Fruit fly (Drosophila melanogaster) whole organism, wandering third instar larva: ENCODE measurements around the gene CG15740.

ENCODE experiments used
- Abd-B ChIP-seq: fragments of >200 bp; optimal IDR thresholded peaks from 2 replicates; lab custom pipeline; 2017; ENCODE audit warnings: missing biosample characterization, missing genetic modification characterization
- CG32264 ChIP-seq: fragments of 200-800 bp; sonication (Bioruptor generic); optimal IDR thresholded peaks from 2 replicates; lab custom pipeline; 2016; ENCODE audit warnings: missing biosample characterization, missing genetic modification characterization
- CG9705 ChIP-seq: fragments of 200-800 bp; sonication (Bioruptor generic); optimal IDR thresholded peaks from 2 replicates; lab custom pipeline; 2018; ENCODE audit warnings: missing biosample characterization, mild to moderate bottlenecking, missing genetic modification characterization
- CrebA ChIP-seq: fragments of 200-800 bp; sonication (Bioruptor generic); optimal IDR thresholded peaks from 2 replicates; lab custom pipeline; 2016; ENCODE audit warnings: missing biosample characterization, mild to moderate bottlenecking, missing genetic modification characterization, borderline replicate concordance
- Dfd ChIP-seq: fragments of >200 bp; optimal IDR thresholded peaks from 2 replicates; lab custom pipeline; 2017; ENCODE audit warnings: missing biosample characterization, missing genetic modification characterization
- Dif ChIP-seq: fragments of 200-275, 200-300 bp; sonication (Bioruptor generic); optimal IDR thresholded peaks from 2 replicates; lab custom pipeline; 2018; ENCODE audit warnings: missing biosample characterization, missing genetic modification characterization; ENCODE audit not compliant: partially characterized antibody
- GATAd ChIP-seq: sonication (Bioruptor generic); optimal IDR thresholded peaks from 2 replicates; lab custom pipeline; 2016; ENCODE audit warnings: missing biosample characterization, missing genetic modification characterization
- HLH106 ChIP-seq: fragments of 200-800 bp; optimal IDR thresholded peaks from 3 replicates; lab custom pipeline; 2019; ENCODE audit warnings: missing biosample characterization, mild to moderate bottlenecking, missing genetic modification characterization, moderate library complexity
- Hnf4 ChIP-seq: fragments of 200-800 bp; sonication (Bioruptor generic); optimal IDR thresholded peaks from 2 replicates; lab custom pipeline; 2016; ENCODE audit warnings: missing biosample characterization, mild to moderate bottlenecking, missing genetic modification characterization
- Hr78 ChIP-seq: fragments of >200 bp; optimal IDR thresholded peaks from 2 replicates; lab custom pipeline; 2017; ENCODE audit warnings: missing biosample characterization, missing genetic modification characterization
- Jra ChIP-seq: sonication (Bioruptor generic); optimal IDR thresholded peaks from 2 replicates; lab custom pipeline; 2016; ENCODE audit warnings: missing biosample characterization, missing genetic modification characterization
- Mio ChIP-seq: sonication (Bioruptor generic); optimal IDR thresholded peaks from 2 replicates; lab custom pipeline; 2016; ENCODE audit warnings: missing biosample characterization, missing genetic modification characterization
- Myc ChIP-seq: fragments of >200 bp; optimal IDR thresholded peaks from 2 replicates; lab custom pipeline; 2017
- N ChIP-seq: fragments of >200 bp; optimal IDR thresholded peaks from 2 replicates; lab custom pipeline; 2018; ENCODE audit warnings: missing biosample characterization, missing external identifiers, missing genetic modification characterization
- OdsH ChIP-seq: fragments of 200-800 bp; sonication (Bioruptor generic); optimal IDR thresholded peaks from 2 replicates; lab custom pipeline; 2016; ENCODE audit warnings: missing biosample characterization, mild to moderate bottlenecking, missing genetic modification characterization
- Rel ChIP-seq, 2 experiments: fragments of 200-800 bp; sonication (Bioruptor generic) in 1 of 2; optimal IDR thresholded peaks; 2 replicates in 1 of 2; 3 replicates in 1 of 2; lab custom pipeline; 2016 to 2019; ENCODE audit warnings: mild to moderate bottlenecking in 2 of 2, missing biosample characterization in 2 of 2, missing genetic modification characterization in 2 of 2, moderate library complexity in 1 of 2
- Sp1 ChIP-seq: fragments of 200-800 bp; sonication (Bioruptor generic); optimal IDR thresholded peaks from 3 replicates; lab custom pipeline; 2019; ENCODE audit warnings: missing biosample characterization, mild to moderate bottlenecking, missing genetic modification characterization, moderate library complexity
- Vsx2 ChIP-seq: fragments of 200-300, 225-300 bp; sonication (Bioruptor generic); optimal IDR thresholded peaks from 2 replicates; lab custom pipeline; 2018; ENCODE audit warnings: missing biosample characterization, missing genetic modification characterization; ENCODE audit not compliant: partially characterized antibody
- br ChIP-seq: fragments of 200-800 bp; sonication (Bioruptor generic); optimal IDR thresholded peaks from 2 replicates; lab custom pipeline; 2016; ENCODE audit warnings: missing biosample characterization, missing genetic modification characterization
- brk ChIP-seq: fragments of 200-800 bp; sonication (Bioruptor generic); optimal IDR thresholded peaks from 2 replicates; lab custom pipeline; 2016; ENCODE audit warnings: missing biosample characterization, mild to moderate bottlenecking, missing genetic modification characterization
- dl ChIP-seq, 2 experiments: fragments of 175-275, 200-275 bp in 1 of 2; fragments of 200-275 bp in 1 of 2; sonication (Bioruptor generic); optimal IDR thresholded peaks; lab custom pipeline; 2018; ENCODE audit warnings: mild to moderate bottlenecking in 2 of 2, missing biosample characterization in 2 of 2, missing genetic modification characterization in 2 of 2, moderate library complexity in 2 of 2; ENCODE audit not compliant: partially characterized antibody in 2 of 2, insufficient read depth in 1 of 2
- dmrt93B ChIP-seq: fragments of 200-800 bp; sonication (Bioruptor generic); optimal IDR thresholded peaks from 2 replicates; lab custom pipeline; 2018; ENCODE audit warnings: missing biosample characterization, mild to moderate bottlenecking, missing genetic modification characterization
- dsf ChIP-seq: sonication (Bioruptor generic); optimal IDR thresholded peaks from 2 replicates; lab custom pipeline; 2016; ENCODE audit warnings: missing biosample characterization, missing genetic modification characterization, borderline replicate concordance
- ey ChIP-seq: fragments of 200-800 bp; sonication (Bioruptor generic); optimal IDR thresholded peaks from 2 replicates; lab custom pipeline; 2016; ENCODE audit warnings: missing biosample characterization, missing genetic modification characterization
- foxo ChIP-seq, 2 experiments: fragments of 200-800 bp; sonication (Bioruptor generic); optimal IDR thresholded peaks; 2 replicates in 1 of 2; 3 replicates in 1 of 2; lab custom pipeline; 2016 to 2017; ENCODE audit warnings: missing biosample characterization in 2 of 2, missing genetic modification characterization in 2 of 2
- fru ChIP-seq: fragments of 200-800 bp; sonication (Bioruptor generic); optimal IDR thresholded peaks from 3 replicates; lab custom pipeline; 2016; ENCODE audit warnings: missing biosample characterization, mild to moderate bottlenecking, missing genetic modification characterization
- h ChIP-seq: fragments of 200-800 bp; sonication (Bioruptor generic); optimal IDR thresholded peaks from 3 replicates; lab custom pipeline; 2016; ENCODE audit warnings: missing biosample characterization, mild to moderate bottlenecking, missing genetic modification characterization
- jim ChIP-seq: fragments of 175-275, 200-325 bp; sonication (Bioruptor generic); optimal IDR thresholded peaks from 2 replicates; lab custom pipeline; 2016; ENCODE audit warnings: missing biosample characterization, mild to moderate bottlenecking, missing genetic modification characterization
- pan ChIP-seq: fragments of >200 bp; optimal IDR thresholded peaks from 2 replicates; lab custom pipeline; 2017
- psq ChIP-seq: fragments of 200-800 bp; sonication (Bioruptor generic); optimal IDR thresholded peaks from 3 replicates; lab custom pipeline; 2017; ENCODE audit warnings: missing biosample characterization, mild to moderate bottlenecking, missing genetic modification characterization, moderate library complexity
- rgr ChIP-seq: fragments of 200-800 bp; sonication (Bioruptor generic); optimal IDR thresholded peaks from 3 replicates; lab custom pipeline; 2016; ENCODE audit warnings: missing biosample characterization, mild to moderate bottlenecking, missing genetic modification characterization
- sv ChIP-seq: fragments of 200-800 bp; sonication (Bioruptor generic); optimal IDR thresholded peaks from 3 replicates; lab custom pipeline; 2016; ENCODE audit warnings: missing biosample characterization, missing genetic modification characterization
- tai ChIP-seq: sonication (Bioruptor generic); optimal IDR thresholded peaks from 2 replicates; lab custom pipeline; 2016; ENCODE audit warnings: missing biosample characterization, missing genetic modification characterization
- usp ChIP-seq: fragments of >200 bp; optimal IDR thresholded peaks from 2 replicates; lab custom pipeline; 2017; ENCODE audit warnings: missing biosample characterization, missing genetic modification characterization
- woc ChIP-seq: sonication (Bioruptor generic); optimal IDR thresholded peaks from 2 replicates; lab custom pipeline; 2016; ENCODE audit warnings: missing biosample characterization, mild to moderate bottlenecking, missing genetic modification characterization

The CG15740 gene

dm6 chrX:11799931-11800330 is 46.0 kb downstream of the CG15740 start:
- TF ChIP-seq Dif (GFP tag; lab: Kevin White, UChicago) (no peak), Hr78 (GFP tag; lab: Kevin White, UChicago) (no peak), N (no peak), dmrt93B (no peak), pan (lab: Kevin White, UChicago) (no peak), GATAd (GFP tag; lab: Kevin White, UChicago) (no peak), OdsH (GFP tag; lab: Kevin White, UChicago) (no peak), rgr (GFP tag; lab: Kevin White, UChicago) (no peak), Abd-B (GFP tag; lab: Kevin White, UChicago) (no peak), brk (GFP tag; lab: Kevin White, UChicago) (no peak), jim (GFP tag; lab: Kevin White, UChicago) (no peak), Sp1 (no peak), Myc (lab: Kevin White, UChicago) (no peak), sv (GFP tag; lab: Kevin White, UChicago) (no peak), Jra (GFP tag; lab: Kevin White, UChicago) (no peak), foxo (GFP tag; optimal IDR thresholded peaks at IDR 0.05; lab: Kevin White, UChicago) (no peak), br (no peak), HLH106 (tag; lab: Kevin White, UChicago) (no peak), CG9705 (GFP tag; lab: Kevin White, UChicago) (no peak)

- TF ChIP-seq dl (GFP tag; optimal IDR thresholded peaks at IDR 0.05; lab: Kevin White, UChicago; ENCODE audit: insufficient read depth in 1 of 2, partially characterized antibody in 2 of 2) (no peak), HLH106 (tag; lab: Kevin White, UChicago) (no peak), Rel (GFP tag; optimal IDR thresholded peaks at IDR 0.05; lab: Kevin White, UChicago) (no peak), Rel (tag; optimal IDR thresholded peaks at IDR 0.05; lab: Kevin White, UChicago) (no peak), br (no peak), Vsx2 (GFP tag; lab: Kevin White, UChicago) (no peak), foxo (GFP tag; optimal IDR thresholded peaks at IDR 0.05; lab: Kevin White, UChicago) (no peak), ey (GFP tag; lab: Kevin White, UChicago) (no peak), brk (GFP tag; lab: Kevin White, UChicago) (no peak), Dfd (GFP tag; lab: Kevin White, UChicago) (no peak), dsf (no peak), Dif (GFP tag; lab: Kevin White, UChicago) (no peak), Hnf4 (GFP tag; lab: Kevin White, UChicago) (no peak), fru (GFP tag; lab: Kevin White, UChicago) (no peak), CG32264 (GFP tag; lab: Kevin White, UChicago) (no peak), Hr78 (GFP tag; lab: Kevin White, UChicago) (no peak), Sp1 (no peak)
- TF ChIP-seq, all 38 proteins: peak for 0
Measured at dm6 chrX:11798522-11798921, 47.4 kb downstream of the CG15740 start.

dm6 chrX:11796925-11797324 is 49.0 kb downstream of the CG15740 start:
- TF ChIP-seq Mio (GFP tag; lab: Kevin White, UChicago) (no peak), Sp1 (no peak), N (no peak), dsf (no peak)

dm6 chrX:11793434-11793833 is 52.5 kb downstream of the CG15740 start:
- TF ChIP-seq h (GFP tag; lab: Kevin White, UChicago) (no peak), GATAd (GFP tag; lab: Kevin White, UChicago) (no peak), jim (GFP tag; lab: Kevin White, UChicago) (no peak), foxo (GFP tag; optimal IDR thresholded peaks at IDR 0.05; lab: Kevin White, UChicago) (no peak), dl (GFP tag; optimal IDR thresholded peaks at IDR 0.05; lab: Kevin White, UChicago; ENCODE audit: insufficient read depth in 1 of 2, partially characterized antibody in 2 of 2) (no peak), pan (lab: Kevin White, UChicago) (no peak), dsf (no peak), CG9705 (GFP tag; lab: Kevin White, UChicago) (no peak), CrebA (GFP tag; lab: Kevin White, UChicago) (no peak), CG32264 (GFP tag; lab: Kevin White, UChicago) (no peak), woc (no peak), Vsx2 (GFP tag; lab: Kevin White, UChicago) (no peak), fru (GFP tag; lab: Kevin White, UChicago) (no peak), Hnf4 (GFP tag; lab: Kevin White, UChicago) (no peak), Sp1 (no peak), usp (GFP tag; lab: Kevin White, UChicago) (no peak), psq (GFP tag; lab: Kevin White, UChicago) (no peak), tai (GFP tag; lab: Kevin White, UChicago) (no peak), Dif (GFP tag; lab: Kevin White, UChicago) (no peak), Myc (lab: Kevin White, UChicago) (no peak)
